Fruit fly (Drosophila melanogaster): ENCODE results near the gene Nek2.

Gene Nek2

dm6 chrX:7901153-7902038, 9.9 kb upstream of the Nek2 start, which contains the start of the genes RpS6 and bys (continued):
- TF ChIP-seq CG2875 (GFP tag; optimal IDR thresholded peaks at IDR 0.05) (peak; percentile 55), Poxn (GFP tag; IDR thresholded peaks at IDR 0.05) (no peak), CG6654 (GFP tag; optimal IDR thresholded peaks at IDR 0.05) (no peak), Mad (GFP tag; optimal IDR thresholded peaks at IDR 0.05) (peak; percentile 10), CG14014 (GFP tag; IDR thresholded peaks at IDR 0.05) (peak; percentile 42; the same call in 1 of the 2 replicates), h (optimal IDR thresholded peaks at IDR 0.05) (no peak), Hr39 (optimal IDR thresholded peaks at IDR 0.05) (no peak), Opbp (GFP tag; IDR thresholded peaks at IDR 0.05; ENCODE audit: partially characterized antibody) (peak; percentile 92), CG8089 (GFP tag; optimal IDR thresholded peaks at IDR 0.05) (peak; percentile 5), HLHmδ (GFP tag; optimal IDR thresholded peaks at IDR 0.05) (peak; percentile 76), CG11695 (GFP tag; IDR thresholded peaks at IDR 0.05) (0 out of 3 replicates have a peak, but pooled peaks have one; percentile 31), Pdp1 (GFP tag; optimal IDR thresholded peaks at IDR 0.05) (peak; percentile 15 to 42), CG6854 (GFP tag; optimal IDR thresholded peaks at IDR 0.05) (peak; percentile 49), phol (tag; optimal IDR thresholded peaks at IDR 0.05) (peak; percentile 34), Camta (GFP tag; optimal IDR thresholded peaks at IDR 0.05) (no peak), zen2 (GFP tag; IDR thresholded peaks at IDR 0.05; ENCODE audit: partially characterized antibody) (peak; percentile 71), B-H1 (GFP tag; IDR thresholded peaks at IDR 0.05) (peak; percentile 14; the same call in 1 of the 3 replicates), Lim3 (GFP tag; IDR thresholded peaks at IDR 0.05) (no peak), CG9817 (tag; optimal IDR thresholded peaks at IDR 0.05) (peak; percentile 40), Asciz (GFP tag; optimal IDR thresholded peaks at IDR 0.05) (peak; percentile 64), CG14965 (GFP tag; optimal IDR thresholded peaks at IDR 0.05; ENCODE audit: borderline replicate concordance) (no peak), disco-r (GFP tag; optimal IDR thresholded peaks at IDR 0.05) (peak; percentile 7), gcm (GFP tag; optimal IDR thresholded peaks at IDR 0.05) (no peak), CG9437 (GFP tag; optimal IDR thresholded peaks at IDR 0.05) (peak; percentile 63), sug (tag; optimal IDR thresholded peaks at IDR 0.05) (no peak), CG17186 (GFP tag; optimal IDR thresholded peaks at IDR 0.05) (no peak), CG3726 (GFP tag; IDR thresholded peaks at IDR 0.05) (0 out of 3 replicates have a peak, but pooled peaks have one; percentile 23), CG6689 (GFP tag; IDR thresholded peaks at IDR 0.05) (peak; percentile 5; the same call in 1 of the 2 replicates), CG15073 (GFP tag; optimal IDR thresholded peaks at IDR 0.05) (no peak), pum (GFP tag; optimal IDR thresholded peaks at IDR 0.05) (peak; percentile 1), CG7839 (tag; optimal IDR thresholded peaks at IDR 0.05) (peak; percentile 49), CkIIα-i1 (GFP tag; IDR thresholded peaks at IDR 0.05) (no peak), gsb-n (tag; optimal IDR thresholded peaks at IDR 0.05) (no peak), knrl (GFP tag; IDR thresholded peaks at IDR 0.05; ENCODE audit: partially characterized antibody) (peak; percentile 83), CG16779 (GFP tag; IDR thresholded peaks at IDR 0.05) (peak; percentile 65), vfl (GFP tag; optimal IDR thresholded peaks at IDR 0.05) (no peak), btn (GFP tag; optimal IDR thresholded peaks at IDR 0.05) (no peak), her (GFP tag; optimal IDR thresholded peaks at IDR 0.05) (peak; percentile 32), dati (GFP tag; IDR thresholded peaks at IDR 0.05) (0 out of 2 replicates have a peak, but pooled peaks have one; percentile 4), NfI (GFP tag; optimal IDR thresholded peaks at IDR 0.05) (peak; percentile 72), Sox100B (GFP tag; optimal IDR thresholded peaks at IDR 0.05) (peak; percentile 61), onecut (GFP tag; IDR thresholded peaks at IDR 0.05) (peak; percentile 75), mam (GFP tag; optimal IDR thresholded peaks at IDR 0.05) (peak; percentile 31), esg (GFP tag; conservative IDR thresholded peaks at IDR 0.05) (no peak), sens-2 (GFP tag; IDR thresholded peaks at IDR 0.05) (0 out of 2 replicates have a peak, but pooled peaks have one; percentile 15), nau (GFP tag; optimal IDR thresholded peaks at IDR 0.05) (no peak), cas (GFP tag; IDR thresholded peaks at IDR 0.05) (no peak), hbn (GFP tag; IDR thresholded peaks at IDR 0.05; ENCODE audit: partially characterized antibody) (peak; percentile 58), lmd (GFP tag; IDR thresholded peaks at IDR 0.05) (peak; percentile 30; the same call in 1 of the 2 replicates)

Measured in whole organism, embryonic.